Fruit fly (Drosophila melanogaster) whole organism: Measurements from ENCODE around the gene CG8668.

Source experiments
- CG8478 ChIP-seq: fragments of >200 bp; optimal IDR thresholded peaks from 2 replicates; lab custom pipeline; 2018; ENCODE audit warnings: inconsistent platforms
- Dll ChIP-seq: fragments of >200 bp; optimal IDR thresholded peaks from 2 replicates; lab custom pipeline; 2017
- EcR ChIP-seq, 2 experiments: fragments of >200 bp; optimal IDR thresholded peaks; 2 replicates each; lab custom pipeline; 2017; ENCODE audit warnings: missing biosample characterization in 2 of 2, missing genetic modification characterization in 2 of 2, missing genetic modification reagents in 2 of 2
- pan ChIP-seq: fragments of >200 bp; optimal IDR thresholded peaks from 2 replicates; lab custom pipeline; 2017
- psq ChIP-seq: fragments of >200 bp; optimal IDR thresholded peaks from 2 replicates; lab custom pipeline; 2017
- usp ChIP-seq: fragments of >200 bp; optimal IDR thresholded peaks from 2 replicates; lab custom pipeline; 2017; ENCODE audit warnings: missing biosample characterization, missing genetic modification characterization, mixed read lengths

- TF ChIP-seq CG8478 (lab: Kevin White, UChicago) (no peak), usp (no peak), pan (lab: Kevin White, UChicago) (no peak), Dll (lab: Kevin White, UChicago) (no peak), EcR (GFP tag; optimal IDR thresholded peaks at IDR 0.05; lab: Kevin White, UChicago) (no peak), psq (lab: Kevin White, UChicago) (no peak)
Measured at dm6 chr2L:8091908-8092307, 34.9 kb upstream of the CG8668 start.
